Worm (Caenorhabditis elegans) whole organism, midembryonic: Measurements from ENCODE around the gene osm-10.

Experiments
- T22C8.4 ChIP-seq: fragments of 200-800 bp; sonication (Bioruptor generic); IDR thresholded peaks from 2 replicates; pipeline ENCODE4 v1.3.6; 2022; ENCODE audit warnings: missing genetic modification characterization, missing compliant biosample characterization
- cog-1 ChIP-seq: sonication (generic microtip); optimal IDR thresholded peaks from 2 replicates; lab custom pipeline; 2016; ENCODE audit warnings: missing genetic modification characterization, missing compliant biosample characterization
- flt-1 ChIP-seq: fragments of 200-800 bp; sonication (Bioruptor generic); IDR thresholded peaks from 2 replicates; pipeline ENCODE4 v1.3.6; 2022; ENCODE audit warnings: missing genetic modification characterization, missing compliant biosample characterization
- klf-2 ChIP-seq: fragments of 200-800 bp; sonication (Bioruptor generic); conservative IDR thresholded peaks from 2 replicates; pipeline ENCODE4 v1.3.6; 2022; ENCODE audit warnings: missing genetic modification reagents, missing genetic modification characterization, missing compliant biosample characterization
- med-1 ChIP-seq: sonication (generic microtip); optimal IDR thresholded peaks from 2 replicates; lab custom pipeline; 2017; ENCODE audit warnings: missing genetic modification characterization, mild to moderate bottlenecking, missing compliant biosample characterization, antibody characterized with exemption, missing genetic modification reagents; ENCODE audit not compliant: insufficient read depth
- ref-1 ChIP-seq: fragments of 200-800 bp; sonication (Bioruptor generic); conservative IDR thresholded peaks from 2 replicates; pipeline ENCODE4 v1.3.6; 2022; ENCODE audit warnings: missing genetic modification reagents, missing genetic modification characterization, missing compliant biosample characterization
- tab-1 ChIP-seq: fragments of 200-800 bp; sonication (Bioruptor generic); IDR thresholded peaks from 2 replicates; pipeline ENCODE4 v1.3.6; 2022; ENCODE audit warnings: missing genetic modification characterization, missing compliant biosample characterization
- ztf-23 ChIP-seq: fragments of 200-800 bp; sonication (Bioruptor generic); IDR thresholded peaks from 2 replicates; pipeline ENCODE4 v1.3.6; 2022; ENCODE audit warnings: missing genetic modification reagents, missing genetic modification characterization, missing compliant biosample characterization
- ztf-29 ChIP-seq: fragments of 200-800 bp; sonication (Bioruptor generic); IDR thresholded peaks from 2 replicates; pipeline ENCODE4 v1.3.6; 2022; ENCODE audit warnings: missing genetic modification reagents, missing genetic modification characterization, missing compliant biosample characterization

The osm-10 gene

ce11 chrIII:7210486-7210885 lies 32.6 kb upstream of the osm-10 start:
- TF ChIP-seq T22C8.4 (GFP tag; lab: Robert Waterston, UW) (no peak), ref-1 (no peak), flt-1 (no peak), ztf-29 (GFP tag; lab: Robert Waterston, UW) (no peak), ztf-23 (GFP tag; lab: Robert Waterston, UW) (no peak), tab-1 (GFP tag; lab: Robert Waterston, UW) (no peak), cog-1 (tag; lab: Kevin White, UChicago) (no peak)

ce11 chrIII:7212028-7212427 lies 31.1 kb upstream of the osm-10 start:
- TF ChIP-seq tab-1 (GFP tag; lab: Robert Waterston, UW), result no peak
- TF ChIP-seq med-1, result no peak
- TF ChIP-seq flt-1, result no peak

ce11 chrIII:7215532-7215931 lies 27.5 kb upstream of the osm-10 start:
- TF ChIP-seq med-1 (no peak), ztf-23 (GFP tag; lab: Robert Waterston, UW) (no peak), flt-1 (no peak), klf-2 (no peak), ztf-29 (GFP tag; lab: Robert Waterston, UW) (no peak), T22C8.4 (GFP tag; lab: Robert Waterston, UW) (no peak), ref-1 (no peak), cog-1 (tag; lab: Kevin White, UChicago) (no peak), tab-1 (GFP tag; lab: Robert Waterston, UW) (no peak)

ce11 chrIII:7216226-7216625 lies 26.9 kb upstream of the osm-10 start, which contains the start of gene R151.1:
Gene R151.1 (plus strand): TSS chrIII:7216526.
- no peak for TF ChIP-seq ref-1
- no peak for TF ChIP-seq ztf-23 (GFP tag; lab: Robert Waterston, UW)

ce11 chrIII:7216924-7217521 lies 26.1 kb upstream of the osm-10 start:
- TF ChIP-seq ref-1 (no peak), ztf-23 (GFP tag; lab: Robert Waterston, UW) (no peak), klf-2 (no peak), ztf-29 (GFP tag; lab: Robert Waterston, UW) (no peak), flt-1 (no peak), T22C8.4 (GFP tag; lab: Robert Waterston, UW) (no peak), med-1 (no peak), tab-1 (GFP tag; lab: Robert Waterston, UW) (no peak), cog-1 (tag; lab: Kevin White, UChicago) (no peak)

DNA sequence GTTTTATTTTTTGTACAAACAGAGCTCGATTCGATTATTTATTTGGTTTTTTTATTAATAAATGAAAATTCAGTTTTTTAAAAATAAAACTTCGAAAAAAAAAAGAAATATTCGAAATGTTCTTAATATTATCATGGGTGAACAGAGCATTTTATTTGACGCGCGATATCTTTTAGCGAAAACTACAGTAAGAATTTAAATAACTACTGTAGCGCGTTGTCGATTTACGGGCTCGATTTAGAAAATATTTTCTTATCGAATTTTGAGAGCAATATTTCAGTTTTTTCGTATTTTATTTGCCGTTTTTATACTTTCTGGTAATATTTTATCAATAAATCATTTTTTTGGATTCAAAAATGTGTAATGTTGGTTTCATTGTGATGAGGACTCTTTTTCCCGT lies 22.0 kb upstream of the osm-10 start:
- no peak for TF ChIP-seq T22C8.4 (GFP tag; lab: Robert Waterston, UW)
- no peak for TF ChIP-seq klf-2
- TF ChIP-seq ztf-29 (GFP tag; lab: Robert Waterston, UW), result no peak
- no peak for TF ChIP-seq ref-1
- no peak for TF ChIP-seq tab-1 (GFP tag; lab: Robert Waterston, UW)
- no peak for TF ChIP-seq ztf-23 (GFP tag; lab: Robert Waterston, UW)
- TF ChIP-seq med-1, result no peak
- TF ChIP-seq flt-1, result no peak
- TF ChIP-seq cog-1 (tag; lab: Kevin White, UChicago), result no peak

DNA sequence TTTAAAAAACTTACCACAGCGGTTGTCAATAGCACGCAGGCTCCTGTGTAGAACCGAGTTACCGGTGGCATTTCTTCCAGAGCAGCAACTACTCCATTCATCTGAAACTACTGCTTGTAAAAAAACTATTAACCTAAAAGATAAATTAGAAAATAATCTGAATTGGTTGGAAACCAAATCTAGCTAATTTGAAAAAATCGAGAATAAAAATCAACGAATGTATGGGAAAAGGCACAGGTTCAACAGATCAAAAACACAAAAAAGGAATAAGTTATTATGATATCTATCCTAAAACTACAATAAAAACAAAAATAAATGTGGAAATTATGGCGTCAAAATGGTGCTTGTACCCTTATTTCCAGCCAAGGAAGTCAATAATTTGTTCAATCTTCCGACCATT lies 20.1 kb upstream of the osm-10 start, which contains the start of gene der-2:
der-2 (minus strand) TSS at position 101 of the 400 bp plus-strand sequence.
- TF ChIP-seq ztf-29 (GFP tag; lab: Robert Waterston, UW) (no peak), T22C8.4 (GFP tag; lab: Robert Waterston, UW) (no peak), cog-1 (tag; lab: Kevin White, UChicago) (no peak), tab-1 (GFP tag; lab: Robert Waterston, UW) (no peak), klf-2 (no peak), flt-1 (no peak), ref-1 (no peak), med-1 (no peak), ztf-23 (GFP tag; lab: Robert Waterston, UW) (no peak)

DNA sequence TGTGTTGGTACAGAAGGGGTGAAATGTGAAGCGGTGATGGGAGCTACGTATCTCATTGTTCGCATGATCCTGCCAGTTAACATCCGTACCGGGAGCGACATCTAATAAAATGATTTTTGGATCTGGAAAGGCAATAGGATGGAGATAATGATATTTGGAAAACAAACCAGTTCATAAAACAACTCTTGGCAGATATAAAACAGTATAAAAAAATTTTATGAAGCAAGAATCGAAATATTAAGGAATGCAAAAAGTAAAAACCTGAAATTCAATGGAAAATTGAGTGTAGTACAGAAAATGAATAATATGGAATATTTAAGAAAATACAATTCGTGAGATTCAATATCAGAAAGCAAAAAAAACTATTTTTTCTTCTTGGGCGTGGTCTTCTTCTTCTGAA lies 16.5 kb upstream of the osm-10 start, which contains the start of gene hsp-75:
hsp-75 (minus strand) TSS at position 101 of the 400 bp plus-strand sequence.
- TF ChIP-seq tab-1 (GFP tag; lab: Robert Waterston, UW) (no peak), med-1 (no peak), ztf-29 (GFP tag; lab: Robert Waterston, UW) (no peak), ztf-23 (GFP tag; lab: Robert Waterston, UW) (no peak), T22C8.4 (GFP tag; lab: Robert Waterston, UW) (no peak), ref-1 (no peak), cog-1 (tag; lab: Kevin White, UChicago) (no peak), klf-2 (no peak), flt-1 (no peak)

DNA sequence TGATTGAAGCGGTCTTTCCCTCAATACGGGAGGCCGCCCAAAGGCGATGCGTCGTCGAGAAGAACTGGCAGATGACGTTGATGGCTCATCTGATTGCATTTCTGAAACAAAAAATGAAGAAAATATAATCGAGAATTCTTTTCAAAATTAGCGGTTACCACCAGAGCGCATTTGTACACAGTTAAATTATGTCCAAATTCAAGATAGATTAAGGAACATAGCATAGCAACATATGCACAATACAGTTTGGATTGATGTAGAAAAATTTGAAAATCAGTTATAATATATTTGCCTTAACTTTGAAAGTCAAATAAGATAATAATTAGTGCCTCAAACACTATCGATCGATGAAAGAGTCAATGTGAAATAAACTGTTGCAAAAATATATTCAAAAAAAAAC lies 13.4 kb upstream of the osm-10 start, which contains the start of gene R151.8:
R151.8 (minus strand) TSS at position 101 of the 400 bp plus-strand sequence.
- TF ChIP-seq ztf-29 (GFP tag; lab: Robert Waterston, UW), result no peak
- no peak for TF ChIP-seq ztf-23 (GFP tag; lab: Robert Waterston, UW)

DNA sequence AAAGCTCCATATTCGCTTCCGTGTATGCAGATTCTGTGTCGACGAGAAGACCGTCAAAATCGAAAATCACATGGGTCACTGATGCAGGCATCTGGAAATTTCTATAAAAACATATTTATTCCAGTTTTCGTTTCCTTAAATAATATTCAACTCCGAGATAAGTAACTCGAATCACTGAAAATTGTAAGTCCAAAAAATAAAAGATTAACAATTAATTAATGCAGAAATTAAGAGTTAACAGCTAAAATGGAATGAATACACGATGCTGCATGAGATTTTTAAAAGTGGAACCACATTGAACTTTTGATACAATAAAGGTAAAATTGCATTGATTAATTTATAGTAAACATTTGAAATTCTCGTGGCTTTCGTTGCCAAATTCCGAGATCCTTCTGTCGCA lies 12.2 kb upstream of the osm-10 start, which contains the start of gene R151.10:
R151.10 (minus strand) TSS at position 101 of the 400 bp plus-strand sequence.
- no peak for TF ChIP-seq ztf-23 (GFP tag; lab: Robert Waterston, UW)
- no peak for TF ChIP-seq med-1
- TF ChIP-seq T22C8.4 (GFP tag; lab: Robert Waterston, UW), result no peak
- no peak for TF ChIP-seq ztf-29 (GFP tag; lab: Robert Waterston, UW)
- no peak for TF ChIP-seq klf-2
- no peak for TF ChIP-seq flt-1

- TF ChIP-seq cog-1 (tag; lab: Kevin White, UChicago), result no peak
- TF ChIP-seq tab-1 (GFP tag; lab: Robert Waterston, UW), result no peak
- no peak for TF ChIP-seq ztf-23 (GFP tag; lab: Robert Waterston, UW)
- TF ChIP-seq flt-1, result no peak
- TF ChIP-seq med-1, result no peak
- TF ChIP-seq klf-2, result no peak
- no peak for TF ChIP-seq T22C8.4 (GFP tag; lab: Robert Waterston, UW)
- no peak for TF ChIP-seq ref-1
- TF ChIP-seq ztf-29 (GFP tag; lab: Robert Waterston, UW), result no peak
These were observed 10.3 kb upstream of the osm-10 start, which contains the start of gene adr-2 for ce11 chrIII:7232782-7233181. Gene adr-2 (minus strand): TSS chrIII:7232882.
